Fruit fly (Drosophila melanogaster): ENCODE measurements around the gene Mpp6.

Mpp6 gene

DNA sequence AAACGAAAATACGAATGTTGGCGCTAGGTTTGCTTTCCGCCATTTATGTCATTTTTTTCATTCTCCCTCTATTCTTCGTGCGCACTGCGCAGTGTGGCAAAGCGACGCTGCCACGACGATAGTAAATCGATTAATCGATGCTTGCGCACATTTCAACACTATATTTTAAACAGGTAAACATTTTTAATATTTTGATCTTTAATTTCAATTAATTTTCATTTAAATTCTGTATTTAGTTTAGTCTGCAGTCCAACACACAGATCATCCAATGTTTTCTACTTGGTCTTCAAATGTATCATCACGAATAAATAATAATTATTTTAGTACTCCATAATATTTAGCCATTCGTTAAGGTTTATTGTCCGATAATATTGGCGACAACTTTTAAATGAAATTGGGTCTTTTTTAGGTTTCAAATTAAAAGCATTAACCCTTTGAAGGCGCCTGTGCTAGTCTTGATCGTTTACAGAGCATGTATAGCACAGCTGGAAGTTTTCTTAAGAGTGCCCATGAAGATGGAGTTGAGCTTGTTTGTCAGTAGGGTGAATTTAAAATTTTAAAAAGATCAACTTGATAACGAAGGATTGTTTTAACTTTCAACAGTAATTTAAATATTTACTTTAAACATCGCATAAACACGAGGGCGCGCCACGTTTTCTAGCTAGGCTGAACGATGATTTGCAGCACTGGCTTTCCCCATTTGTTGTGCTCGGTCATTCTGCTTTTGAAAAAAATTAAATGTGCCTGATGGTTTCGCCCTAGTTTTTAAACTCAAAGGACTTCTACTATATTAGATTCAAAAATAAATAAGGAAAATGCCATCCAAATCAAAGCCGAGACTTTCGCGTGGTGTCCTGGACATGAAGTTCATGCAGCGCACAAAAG is at the start of gene Mpp6, which contains the start of gene E2f2 (continued):
- TF ChIP-seq unc-4 (GFP tag; IDR thresholded peaks at IDR 0.05; ENCODE audit: partially characterized antibody) (peak; percentile 79), CG17359 (tag; optimal IDR thresholded peaks at IDR 0.05) (peak; percentile 4), ato (GFP tag; IDR thresholded peaks at IDR 0.05; ENCODE audit: partially characterized antibody) (peak; percentile 82), slbo (GFP tag; IDR thresholded peaks at IDR 0.05) (peak; percentile 83), br (optimal IDR thresholded peaks at IDR 0.05) (no peak), phol (tag; optimal IDR thresholded peaks at IDR 0.05) (peak; percentile 92), CG9727 (GFP tag; optimal IDR thresholded peaks at IDR 0.05) (peak; percentile 19), Fer1 (GFP tag; optimal IDR thresholded peaks at IDR 0.05) (peak; percentile 21), Dll (GFP tag; IDR thresholded peaks at IDR 0.05; ENCODE audit: partially characterized antibody) (peak; percentile 84), Sox100B (GFP tag; optimal IDR thresholded peaks at IDR 0.05) (peak; percentile 36), unpg (GFP tag; optimal IDR thresholded peaks at IDR 0.05) (no peak), fu2 (GFP tag; optimal IDR thresholded peaks at IDR 0.05) (no peak), schlank (tag; optimal IDR thresholded peaks at IDR 0.05) (no peak), CG18599 (GFP tag; optimal IDR thresholded peaks at IDR 0.05) (peak; percentile 50), shn (GFP tag; optimal IDR thresholded peaks at IDR 0.05) (no peak), Opbp (GFP tag; IDR thresholded peaks at IDR 0.05; ENCODE audit: partially characterized antibody) (peak; percentile 91), CG34422 (GFP tag; IDR thresholded peaks at IDR 0.05) (no peak), Tbp (GFP tag; optimal IDR thresholded peaks at IDR 0.05) (peak; percentile 1), CG15601 (tag; optimal IDR thresholded peaks at IDR 0.05) (no peak), CG12391 (tag; optimal IDR thresholded peaks at IDR 0.05) (peak; percentile 6), gsb-n (tag; optimal IDR thresholded peaks at IDR 0.05) (no peak), mld (GFP tag; IDR thresholded peaks at IDR 0.05; ENCODE audit: partially characterized antibody) (peak; percentile 84), CG12104 (GFP tag; optimal IDR thresholded peaks at IDR 0.05) (peak; percentile 15), CG30403 (GFP tag; optimal IDR thresholded peaks at IDR 0.05) (peak; percentile 51), PHDP (tag; optimal IDR thresholded peaks at IDR 0.05) (no peak), tgo (GFP tag; IDR thresholded peaks at IDR 0.05) (peak; percentile 14; the same call in 1 of the 3 replicates), CG9932 (GFP tag; IDR thresholded peaks at IDR 0.05) (peak; percentile 91), ham (GFP tag; IDR thresholded peaks at IDR 0.05) (no peak), CG30020 (tag; optimal IDR thresholded peaks at IDR 0.05) (peak; percentile 29), CG14710 (tag; optimal IDR thresholded peaks at IDR 0.05) (peak; percentile 56), CG7357 (GFP tag; IDR thresholded peaks at IDR 0.05) (no peak), Ets65A (GFP tag) (peak; percentile 93), Sry-δ (GFP tag; optimal IDR thresholded peaks at IDR 0.05) (peak; percentile 59), onecut (GFP tag; IDR thresholded peaks at IDR 0.05) (peak; percentile 50), CG5953 (GFP tag; IDR thresholded peaks at IDR 0.05) (no peak), esg (GFP tag; conservative IDR thresholded peaks at IDR 0.05) (no peak), CG6683 (GFP tag; optimal IDR thresholded peaks at IDR 0.05) (no peak), CG4328 (GFP tag; optimal IDR thresholded peaks at IDR 0.05) (no peak), z (GFP tag; IDR thresholded peaks at IDR 0.05) (no peak), pan (optimal IDR thresholded peaks at IDR 0.05) (no peak), pan (GFP tag; optimal IDR thresholded peaks at IDR 0.05 in 1 of 2, IDR thresholded peaks at IDR 0.05 in 1 of 2) (peak in 1 of 2 experiments; percentile 48), so (GFP tag; IDR thresholded peaks at IDR 0.05) (no peak), E2f2 (GFP tag; IDR thresholded peaks at IDR 0.05) (peak; percentile 93), stc (GFP tag; IDR thresholded peaks at IDR 0.05) (no peak), sug (tag; optimal IDR thresholded peaks at IDR 0.05) (peak; percentile 26), CG8290 (GFP tag; optimal IDR thresholded peaks at IDR 0.05) (peak; percentile 18), CG8290 (tag; optimal IDR thresholded peaks at IDR 0.05) (peak in 1 of 2 experiments; percentile 69), Max (GFP tag; optimal IDR thresholded peaks at IDR 0.05) (peak; percentile 32), pb (GFP tag; optimal IDR thresholded peaks at IDR 0.05) (no peak), Doc3 (GFP tag; IDR thresholded peaks at IDR 0.05; ENCODE audit: partially characterized antibody) (peak; percentile 57; the same call in 2 of the 3 replicates)
